Fruit fly (Drosophila melanogaster): ENCODE results near the gene sov.

The sov gene

DNA sequence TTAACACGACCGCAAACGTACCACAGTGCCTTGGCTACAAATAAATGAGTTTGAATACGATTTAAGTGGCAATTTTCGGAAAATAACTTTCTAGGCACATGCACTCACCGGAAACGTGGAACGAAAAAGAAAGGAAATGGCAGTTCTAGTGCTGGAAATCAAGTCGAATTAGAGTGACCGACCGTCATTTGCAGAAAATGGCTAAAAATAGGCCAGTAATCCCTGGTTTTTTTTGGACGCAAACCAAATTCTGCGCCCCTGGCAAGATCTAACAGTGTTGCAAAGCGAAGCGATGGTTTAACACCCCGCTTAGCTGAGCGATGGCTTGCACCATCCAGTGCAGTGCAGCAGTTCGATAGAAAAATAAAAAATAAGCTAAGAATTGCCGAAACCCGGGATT is 12.0 kb upstream of the sov start, which contains the start of gene RpL17 (continued):
- peak; percentile 47 for TF ChIP-seq CG3995 (GFP tag; optimal IDR thresholded peaks at IDR 0.05)
- peak; percentile 63 for TF ChIP-seq dmrt99B (tag; optimal IDR thresholded peaks at IDR 0.05)
- peak; percentile 86 for TF ChIP-seq CG4282 (GFP tag; optimal IDR thresholded peaks at IDR 0.05)
- TF ChIP-seq CG12769 (tag; optimal IDR thresholded peaks at IDR 0.05) = peak; percentile 88
- peak; percentile 63 for TF ChIP-seq CG16815 (GFP tag; optimal IDR thresholded peaks at IDR 0.05)
- no peak for TF ChIP-seq CkIIα-i1 (GFP tag; IDR thresholded peaks at IDR 0.05)
- TF ChIP-seq dysf (GFP tag; IDR thresholded peaks at IDR 0.05) = peak; percentile 84
- peak; percentile 67; the same call in 1 of the 2 replicates for TF ChIP-seq Oaz (GFP tag; IDR thresholded peaks at IDR 0.05)
- no peak for TF ChIP-seq ro (GFP tag; IDR thresholded peaks at IDR 0.05)
- TF ChIP-seq hth (optimal IDR thresholded peaks at IDR 0.05) = no peak
- TF ChIP-seq fru (optimal IDR thresholded peaks at IDR 0.05) = no peak
- peak; percentile 77; the same call in 1 of the 2 replicates for TF ChIP-seq rib (GFP tag; IDR thresholded peaks at IDR 0.05)
- TF ChIP-seq Atf6 (GFP tag; IDR thresholded peaks at IDR 0.05) = peak; percentile 68
- peak; percentile 9 for TF ChIP-seq Sry-β (GFP tag; optimal IDR thresholded peaks at IDR 0.05)
- peak; percentile 83 for TF ChIP-seq unpg (GFP tag; optimal IDR thresholded peaks at IDR 0.05)
- TF ChIP-seq tx (GFP tag; optimal IDR thresholded peaks at IDR 0.05) = peak; percentile 54
- peak; percentile 94 for TF ChIP-seq CG17568 (GFP tag; optimal IDR thresholded peaks at IDR 0.05)
- peak; percentile 92 for TF ChIP-seq gce (GFP tag; IDR thresholded peaks at IDR 0.05)
- TF ChIP-seq gfzf (GFP tag; optimal IDR thresholded peaks at IDR 0.05) = peak; percentile 92
- TF ChIP-seq Atf-2 (GFP tag; optimal IDR thresholded peaks at IDR 0.05) = peak; percentile 65
- peak; percentile 78 for TF ChIP-seq CG15269 (tag; optimal IDR thresholded peaks at IDR 0.05)
- TF ChIP-seq nmo (GFP tag; optimal IDR thresholded peaks at IDR 0.05) = peak; percentile 75
- TF ChIP-seq dmrt11E (tag; optimal IDR thresholded peaks at IDR 0.05) = peak; percentile 77
- TF ChIP-seq CG4730 (GFP tag; IDR thresholded peaks at IDR 0.05) = peak; percentile 51; the same call in 1 of the 2 replicates
- TF ChIP-seq maf-S (GFP tag; optimal IDR thresholded peaks at IDR 0.05) = peak; percentile 77
- peak; percentile 72 for TF ChIP-seq jumu (GFP tag; optimal IDR thresholded peaks at IDR 0.05)
- TF ChIP-seq ap (GFP tag; IDR thresholded peaks at IDR 0.05) = peak; percentile 75
- no peak for TF ChIP-seq CG2129 (GFP tag; IDR thresholded peaks at IDR 0.05; ENCODE audit: partially characterized antibody)
- TF ChIP-seq CG2120 (GFP tag; optimal IDR thresholded peaks at IDR 0.05) = peak; percentile 75
- TF ChIP-seq CG9797 (GFP tag; optimal IDR thresholded peaks at IDR 0.05) = peak; percentile 83
- TF ChIP-seq abd-A (tag; optimal IDR thresholded peaks at IDR 0.05) = no peak
- no peak for TF ChIP-seq chinmo (GFP tag; IDR thresholded peaks at IDR 0.05; ENCODE audit: partially characterized antibody)
- peak; percentile 68; the same call in 2 of the 3 replicates for TF ChIP-seq C15 (GFP tag; IDR thresholded peaks at IDR 0.05)
- peak; percentile 92 for TF ChIP-seq bcd (GFP tag; optimal IDR thresholded peaks at IDR 0.05)
- peak; percentile 30 for TF ChIP-seq fd96Cb (tag; optimal IDR thresholded peaks at IDR 0.05)
- TF ChIP-seq lbe (GFP tag; optimal IDR thresholded peaks at IDR 0.05) = peak; percentile 54
- TF ChIP-seq CG18599 (GFP tag; optimal IDR thresholded peaks at IDR 0.05) = peak; percentile 87
- TF ChIP-seq Eip74EF (GFP tag; optimal IDR thresholded peaks at IDR 0.05) = peak in 1 of 2 experiments; percentile 79
- TF ChIP-seq CG8478 (optimal IDR thresholded peaks at IDR 0.05) = no peak
- TF ChIP-seq exex (tag; optimal IDR thresholded peaks at IDR 0.05) = peak; percentile 42
- TF ChIP-seq inv (GFP tag; IDR thresholded peaks at IDR 0.05; ENCODE audit: partially characterized antibody) = no peak; the same call in 1 of the 2 replicates
- peak; percentile 73 for TF ChIP-seq CG11696 (GFP tag; IDR thresholded peaks at IDR 0.05)
- peak in 1 of 3 experiments; percentile 40 for TF ChIP-seq lola (GFP tag; optimal IDR thresholded peaks at IDR 0.05)
- peak; percentile 64 for TF ChIP-seq Drgx (GFP tag; IDR thresholded peaks at IDR 0.05)
- TF ChIP-seq lab (GFP tag; optimal IDR thresholded peaks at IDR 0.05) = peak; percentile 94
- peak; percentile 67 to 79 for TF ChIP-seq Pdp1 (GFP tag; optimal IDR thresholded peaks at IDR 0.05)
- TF ChIP-seq vnd (GFP tag; IDR thresholded peaks at IDR 0.05; ENCODE audit: partially characterized antibody) = no peak
- peak; percentile 23; the same call in 1 of the 2 replicates for TF ChIP-seq Doc2 (GFP tag; IDR thresholded peaks at IDR 0.05)
- peak; percentile 51 for TF ChIP-seq psq (GFP tag; optimal IDR thresholded peaks at IDR 0.05)
- TF ChIP-seq dati (GFP tag; IDR thresholded peaks at IDR 0.05) = peak; percentile 79
